Worm (Caenorhabditis elegans) whole organism, young adult: Measurements from ENCODE around the gene nas-13.

ENCODE experiments used
- C06A6.2 ChIP-seq: fragments of 200-800 bp; sonication (Bioruptor generic); conservative IDR thresholded peaks from 2 replicates; pipeline ENCODE4 v1.3.6; 2022; ENCODE audit warnings: missing genetic modification characterization, missing compliant biosample characterization
- F57A8.1 ChIP-seq: fragments of 200-800 bp; sonication (Bioruptor generic); optimal IDR thresholded peaks from 2 replicates; lab custom pipeline; 2018; ENCODE audit warnings: mild to moderate bottlenecking, missing genetic modification characterization, moderate library complexity, missing compliant biosample characterization
- ZK185.1 ChIP-seq: sonication (generic microtip); optimal IDR thresholded peaks from 2 replicates; lab custom pipeline; 2016; ENCODE audit warnings: mild to moderate bottlenecking, missing genetic modification characterization, missing compliant biosample characterization; ENCODE audit not compliant: poor library complexity, severe bottlenecking
- athp-1 ChIP-seq: sonication (generic microtip); optimal IDR thresholded peaks from 2 replicates; lab custom pipeline; 2017; ENCODE audit warnings: mild to moderate bottlenecking, missing genetic modification characterization, missing compliant biosample characterization
- attf-5 ChIP-seq: fragments of 200-800 bp; sonication (Bioruptor generic); optimal IDR thresholded peaks from 2 replicates; lab custom pipeline; 2018; ENCODE audit warnings: mild to moderate bottlenecking, missing genetic modification characterization, missing compliant biosample characterization
- bed-1 ChIP-seq: fragments of 200-800 bp; sonication (Bioruptor generic); IDR thresholded peaks from 2 replicates; pipeline ENCODE4 v1.3.6; 2022; ENCODE audit warnings: missing genetic modification reagents, missing genetic modification characterization, missing compliant biosample characterization
- ccch-3 ChIP-seq: fragments of 200-800 bp; sonication (Bioruptor generic); optimal IDR thresholded peaks from 2 replicates; lab custom pipeline; 2018; ENCODE audit warnings: mild to moderate bottlenecking, missing genetic modification characterization, missing compliant biosample characterization
- cebp-1 ChIP-seq, 2 experiments: fragments of 200-800 bp in 1 of 2; sonication (Bioruptor generic) in 1 of 2; sonication (generic microtip) in 1 of 2; IDR thresholded peaks in 1 of 2; optimal IDR thresholded peaks in 1 of 2; 2 replicates each; pipeline versions ENCODE4 v1.3.6 to Lab custom; 2017 to 2022; ENCODE audit warnings: missing compliant biosample characterization in 2 of 2, missing genetic modification characterization in 2 of 2, mild to moderate bottlenecking in 1 of 2, missing genetic modification reagents in 1 of 2, moderate library complexity in 1 of 2
- ceh-40 ChIP-seq: fragments of 200-800 bp; sonication (Bioruptor generic); IDR thresholded peaks from 2 replicates; pipeline ENCODE4 v1.3.6; 2022; ENCODE audit warnings: missing genetic modification characterization, missing compliant biosample characterization
- die-1 ChIP-seq: sonication (generic microtip); optimal IDR thresholded peaks from 2 replicates; lab custom pipeline; 2016; ENCODE audit warnings: missing genotype, mild to moderate bottlenecking, missing genetic modification characterization, missing compliant biosample characterization
- egl-18 ChIP-seq: fragments of 200-800 bp; sonication (Bioruptor generic); IDR thresholded peaks from 2 replicates; pipeline ENCODE4 v1.3.6; 2022; ENCODE audit warnings: missing genetic modification reagents, missing genetic modification characterization, missing compliant biosample characterization
- ekl-4 ChIP-seq: fragments of 200-800 bp; sonication (Bioruptor generic); IDR thresholded peaks from 2 replicates; pipeline ENCODE4 v1.3.6; 2022; ENCODE audit warnings: missing genetic modification reagents, missing genetic modification characterization, missing compliant biosample characterization
- gei-17 ChIP-seq: fragments of 200-800 bp; sonication (Bioruptor generic); optimal IDR thresholded peaks from 2 replicates; lab custom pipeline; 2018; ENCODE audit warnings: mild to moderate bottlenecking, missing genetic modification characterization, missing compliant biosample characterization
- hlh-26 ChIP-seq: fragments of 200-800 bp; sonication (Bioruptor generic); conservative IDR thresholded peaks from 2 replicates; pipeline ENCODE4 v1.3.6; 2022; ENCODE audit warnings: missing genetic modification reagents, missing genetic modification characterization, missing compliant biosample characterization
- hmg-1.2 ChIP-seq: fragments of 200-800 bp; sonication (Bioruptor generic); IDR thresholded peaks from 2 replicates; pipeline ENCODE4 v1.3.6; 2022; ENCODE audit warnings: missing genetic modification reagents, missing genetic modification characterization, missing compliant biosample characterization
- lag-1 ChIP-seq: fragments of 200-800 bp; sonication (Bioruptor generic); IDR thresholded peaks from 2 replicates; pipeline ENCODE4 v1.3.6; 2022; ENCODE audit warnings: missing genetic modification reagents, missing genetic modification characterization, missing compliant biosample characterization
- let-607 ChIP-seq, 2 experiments: fragments of 200-800 bp in 1 of 2; sonication (Bioruptor generic) in 1 of 2; sonication (generic microtip) in 1 of 2; optimal IDR thresholded peaks; 2 replicates each; lab custom pipeline; 2016 to 2018; ENCODE audit warnings: mild to moderate bottlenecking in 2 of 2, missing compliant biosample characterization in 2 of 2, missing genetic modification characterization in 2 of 2, moderate library complexity in 2 of 2, missing genotype in 1 of 2
- lin-35 ChIP-seq, 3 experiments: fragments of 150-350 bp in 2 of 3; sonication (generic microtip) in 1 of 3; optimal IDR thresholded peaks; 2 replicates each; lab custom pipeline; 2014 to 2018; ENCODE audit warnings: missing biosample characterization in 3 of 3, missing genetic modification characterization in 3 of 3, missing genetic modification reagents in 3 of 3
- lin-40 ChIP-seq: sonication (generic microtip); optimal IDR thresholded peaks from 2 replicates; lab custom pipeline; 2016; ENCODE audit warnings: missing genetic modification characterization, mild to moderate bottlenecking, missing compliant biosample characterization, missing genotype, missing genetic modification reagents
- lin-54 ChIP-seq: fragments of 200-800 bp; sonication (Bioruptor generic); optimal IDR thresholded peaks from 2 replicates; lab custom pipeline; 2018; ENCODE audit warnings: mild to moderate bottlenecking, missing genetic modification characterization, missing compliant biosample characterization
- lsl-1 ChIP-seq: fragments of 200-800 bp; sonication (Bioruptor generic); optimal IDR thresholded peaks from 2 replicates; lab custom pipeline; 2018; ENCODE audit warnings: mild to moderate bottlenecking, missing genetic modification characterization, moderate library complexity, missing compliant biosample characterization
- madf-6 ChIP-seq: fragments of 200-800 bp; sonication (Bioruptor generic); IDR thresholded peaks from 2 replicates; pipeline ENCODE4 v1.3.6; 2022; ENCODE audit warnings: missing genetic modification reagents, missing genetic modification characterization, missing compliant biosample characterization
- mel-28 ChIP-seq: sonication (generic microtip); optimal IDR thresholded peaks from 2 replicates; lab custom pipeline; 2016; ENCODE audit warnings: borderline replicate concordance, mild to moderate bottlenecking, missing genetic modification characterization, missing compliant biosample characterization
- nfya-1 ChIP-seq: sonication (generic microtip); optimal IDR thresholded peaks from 2 replicates; lab custom pipeline; 2017; ENCODE audit warnings: antibody characterized with exemption, missing compliant biosample characterization, missing genetic modification characterization, borderline replicate concordance; ENCODE audit not compliant: insufficient read depth
- nhr-120 ChIP-seq: fragments of 200-800 bp; sonication (Bioruptor generic); IDR thresholded peaks from 2 replicates; pipeline ENCODE4 v1.3.6; 2022; ENCODE audit warnings: missing genetic modification characterization, missing compliant biosample characterization
- nhr-179 ChIP-seq: sonication (generic microtip); optimal IDR thresholded peaks from 2 replicates; lab custom pipeline; 2016; ENCODE audit warnings: mild to moderate bottlenecking, missing genetic modification characterization, missing compliant biosample characterization
- nhr-80 ChIP-seq: sonication (generic microtip); optimal IDR thresholded peaks from 2 replicates; lab custom pipeline; 2016; ENCODE audit warnings: missing genetic modification characterization, missing compliant biosample characterization
- pbrm-1 ChIP-seq: fragments of 200-800 bp; sonication (Bioruptor generic); IDR thresholded peaks from 2 replicates; pipeline ENCODE4 v1.3.6; 2022; ENCODE audit warnings: missing genetic modification reagents, missing genetic modification characterization, missing compliant biosample characterization
- rcor-1 ChIP-seq: fragments of 200-800 bp; sonication (Bioruptor generic); IDR thresholded peaks from 2 replicates; pipeline ENCODE4 v1.3.6; 2022; ENCODE audit warnings: missing genetic modification reagents, missing genetic modification characterization, missing compliant biosample characterization
- rec-8 ChIP-seq, 2 experiments: sonication (generic microtip); optimal IDR thresholded peaks; 2 replicates each; lab custom pipeline; 2016; ENCODE audit warnings: mild to moderate bottlenecking in 2 of 2, missing genetic modification characterization in 2 of 2, missing genetic modification reagents in 2 of 2, missing genotype in 2 of 2, missing biosample characterization in 1 of 2, missing compliant biosample characterization in 1 of 2, moderate library complexity in 1 of 2
- rpc-1 ChIP-seq, 2 experiments: fragments of 150-350 bp in 1 of 2; sonication (generic microtip) in 1 of 2; optimal IDR thresholded peaks; 2 replicates each; lab custom pipeline; 2014 to 2018; ENCODE audit warnings: missing biosample characterization in 1 of 2, missing genetic modification characterization in 1 of 2, missing genetic modification reagents in 1 of 2, missing genotype in 1 of 2
- snpc-1.1 ChIP-seq: sonication (generic microtip); optimal IDR thresholded peaks from 2 replicates; lab custom pipeline; 2017; ENCODE audit warnings: missing genetic modification characterization, mild to moderate bottlenecking, missing compliant biosample characterization, antibody characterized with exemption, moderate library complexity, missing genotype, missing genetic modification reagents; ENCODE audit not compliant: insufficient read depth
- snpc-3.4 ChIP-seq: sonication (generic microtip); optimal IDR thresholded peaks from 2 replicates; lab custom pipeline; 2017; ENCODE audit warnings: missing genetic modification characterization, mild to moderate bottlenecking, missing compliant biosample characterization, antibody characterized with exemption, moderate library complexity, missing genotype, missing genetic modification reagents
- snpc-4 ChIP-seq, 5 experiments: fragments of 150-350 bp in 1 of 5; sonication (generic microtip) in 4 of 5; optimal IDR thresholded peaks; 2 replicates each; lab custom pipeline; 2014 to 2018; ENCODE audit warnings: missing genetic modification characterization in 5 of 5, missing biosample characterization in 3 of 5, antibody characterized with exemption in 2 of 5, mild to moderate bottlenecking in 2 of 5, missing compliant biosample characterization in 2 of 5, missing genotype in 2 of 5, moderate library complexity in 2 of 5, missing genetic modification reagents in 1 of 5
- sptf-2 ChIP-seq: fragments of 200-800 bp; sonication (Bioruptor generic); optimal IDR thresholded peaks from 2 replicates; lab custom pipeline; 2018; ENCODE audit warnings: mild to moderate bottlenecking, missing genetic modification characterization, missing compliant biosample characterization
- tlf-1 ChIP-seq: fragments of 200-800 bp; sonication (Bioruptor generic); optimal IDR thresholded peaks from 2 replicates; lab custom pipeline; 2018; ENCODE audit warnings: mild to moderate bottlenecking, missing genetic modification characterization, missing compliant biosample characterization
- xnd-1 ChIP-seq: sonication (generic microtip); optimal IDR thresholded peaks from 2 replicates; lab custom pipeline; 2016; ENCODE audit warnings: missing genotype, missing genetic modification reagents, missing genetic modification characterization, missing compliant biosample characterization
- zim-3 ChIP-seq: sonication (generic microtip); optimal IDR thresholded peaks from 2 replicates; lab custom pipeline; 2017; ENCODE audit warnings: mild to moderate bottlenecking, missing genetic modification characterization, moderate library complexity, missing compliant biosample characterization
- ztf-25 ChIP-seq: fragments of 200-800 bp; sonication (Bioruptor generic); IDR thresholded peaks from 2 replicates; pipeline ENCODE4 v1.3.6; 2022; ENCODE audit warnings: missing genetic modification reagents, missing genetic modification characterization, missing compliant biosample characterization
- ztf-26 ChIP-seq: sonication (generic microtip); optimal IDR thresholded peaks from 2 replicates; lab custom pipeline; 2017; ENCODE audit warnings: missing genetic modification characterization, missing compliant biosample characterization

nas-13 gene

ce11 chrX:15440744-15441685, 13.0 kb upstream of the nas-13 start, which contains the start of gene mocs-1:
Gene mocs-1, minus strand, starts transcription at chrX:15440794.
- TF ChIP-seq ZK185.1 (tag; lab: Kevin White, UChicago) = no peak
- no peak for TF ChIP-seq ceh-40 (GFP tag; lab: Robert Waterston, UW)
- TF ChIP-seq tlf-1 (GFP tag; lab: Kevin White, UChicago) = no peak
- no peak for TF ChIP-seq rec-8 (tag; optimal IDR thresholded peaks at IDR 0.05; lab: Kevin White, UChicago)
- no peak for TF ChIP-seq hlh-26 (GFP tag; lab: Robert Waterston, UW)
- TF ChIP-seq nfya-1 (tag; lab: Kevin White, UChicago) = no peak
- no peak for TF ChIP-seq mel-28
- no peak for TF ChIP-seq ztf-25 (GFP tag; lab: Robert Waterston, UW)
- TF ChIP-seq snpc-1.1 (tag; lab: Kevin White, UChicago) = no peak
- peak; percentile 8 for TF ChIP-seq lin-40 (tag; lab: Kevin White, UChicago)
- no peak for TF ChIP-seq xnd-1 (tag; lab: Kevin White, UChicago)
- TF ChIP-seq lag-1 = no peak
- TF ChIP-seq let-607 (tag; optimal IDR thresholded peaks at IDR 0.05; lab: Kevin White, UChicago) = peak in 1 of 2 experiments; percentile 9
- no peak for TF ChIP-seq C06A6.2 (GFP tag; lab: Robert Waterston, UW)
- TF ChIP-seq snpc-4 (GFP tag; optimal IDR thresholded peaks at IDR 0.05; lab: Kevin White, UChicago) = no peak
- peak in 1 of 4 experiments; percentile 14 for TF ChIP-seq snpc-4 (tag; optimal IDR thresholded peaks at IDR 0.05; lab: Kevin White, UChicago)
- no peak for TF ChIP-seq snpc-3.4 (tag; lab: Kevin White, UChicago)
- no peak for TF ChIP-seq die-1 (tag; lab: Kevin White, UChicago)
- TF ChIP-seq ekl-4 = no peak
- TF ChIP-seq rpc-1 (optimal IDR thresholded peaks at IDR 0.05; lab: Kevin White, UChicago) = no peak
- no peak for TF ChIP-seq rpc-1 (tag; optimal IDR thresholded peaks at IDR 0.05; lab: Kevin White, UChicago)
- TF ChIP-seq lsl-1 (GFP tag; lab: Kevin White, UChicago) = no peak
- TF ChIP-seq nhr-80 (tag; lab: Kevin White, UChicago) = peak; percentile 68
- TF ChIP-seq sptf-2 (GFP tag; lab: Kevin White, UChicago) = no peak
- no peak for TF ChIP-seq rcor-1 (GFP tag; lab: Robert Waterston, UW)
- peak; percentile 12; the same call in 1 of the 2 replicates for TF ChIP-seq hmg-1.2 (GFP tag; lab: Robert Waterston, UW)
- TF ChIP-seq lin-35 (GFP tag; optimal IDR thresholded peaks at IDR 0.05; lab: Kevin White, UChicago) = no peak
- TF ChIP-seq ztf-26 (tag; lab: Kevin White, UChicago) = no peak
- no peak for TF ChIP-seq nhr-120 (GFP tag; lab: Robert Waterston, UW)
- no peak for TF ChIP-seq athp-1 (tag; lab: Kevin White, UChicago)
- TF ChIP-seq F57A8.1 (GFP tag; lab: Kevin White, UChicago) = no peak
- no peak for TF ChIP-seq madf-6 (GFP tag; lab: Robert Waterston, UW)
- no peak for TF ChIP-seq ccch-3
- peak; percentile 26 for TF ChIP-seq attf-5 (GFP tag; lab: Kevin White, UChicago)
- peak; percentile 62; the same call in 1 of the 2 replicates for TF ChIP-seq cebp-1 (GFP tag; IDR thresholded peaks at IDR 0.05; lab: Robert Waterston, UW)
- TF ChIP-seq cebp-1 (tag; optimal IDR thresholded peaks at IDR 0.05; lab: Kevin White, UChicago) = peak; percentile 85
- no peak for TF ChIP-seq bed-1 (GFP tag; lab: Robert Waterston, UW)
- TF ChIP-seq zim-3 (tag; lab: Kevin White, UChicago) = no peak
- no peak for TF ChIP-seq pbrm-1 (GFP tag; lab: Robert Waterston, UW)
- TF ChIP-seq lin-54 = no peak
- no peak for TF ChIP-seq gei-17 (GFP tag; lab: Kevin White, UChicago)
- no peak for TF ChIP-seq nhr-179 (tag; lab: Kevin White, UChicago)
- TF ChIP-seq egl-18 = no peak
- TF ChIP-seq, all 124 proteins: peak for 7
